Worm (Caenorhabditis elegans): ENCODE measurements around the gene ZC196.3.
"Not testable (repeated sequence)": the region's sequence is repeated elsewhere in the genome, so short reads cannot be mapped to it uniquely, and the experiment has no call there.

DNA sequence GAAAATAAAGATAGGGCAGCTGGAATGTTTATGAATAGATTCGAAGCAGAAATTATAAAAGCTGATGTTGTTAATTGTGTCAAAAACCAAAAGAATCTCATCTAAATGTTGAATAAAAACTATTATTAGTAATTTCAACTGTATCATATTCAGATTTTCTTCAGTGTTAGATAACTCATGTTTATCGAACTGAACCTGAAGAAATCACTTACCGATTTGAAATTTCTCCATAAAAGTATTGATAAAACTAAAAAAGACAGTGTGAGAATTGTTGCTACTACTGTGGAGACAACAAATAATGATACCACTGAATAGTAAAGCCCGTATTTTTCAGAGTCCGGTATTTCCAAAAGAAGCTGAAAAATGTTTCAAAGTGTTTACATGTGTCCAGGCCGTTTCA lies 14.3 kb upstream of the ZC196.3 start, which contains the start of gene ZC196.8:
- not testable (repeated sequence) for TF ChIP-seq him-1, dao-5 (tag; optimal IDR thresholded peaks at IDR 0.05)
